Worm (Caenorhabditis elegans): ENCODE measurements around the gene C35D10.8.

DNA sequence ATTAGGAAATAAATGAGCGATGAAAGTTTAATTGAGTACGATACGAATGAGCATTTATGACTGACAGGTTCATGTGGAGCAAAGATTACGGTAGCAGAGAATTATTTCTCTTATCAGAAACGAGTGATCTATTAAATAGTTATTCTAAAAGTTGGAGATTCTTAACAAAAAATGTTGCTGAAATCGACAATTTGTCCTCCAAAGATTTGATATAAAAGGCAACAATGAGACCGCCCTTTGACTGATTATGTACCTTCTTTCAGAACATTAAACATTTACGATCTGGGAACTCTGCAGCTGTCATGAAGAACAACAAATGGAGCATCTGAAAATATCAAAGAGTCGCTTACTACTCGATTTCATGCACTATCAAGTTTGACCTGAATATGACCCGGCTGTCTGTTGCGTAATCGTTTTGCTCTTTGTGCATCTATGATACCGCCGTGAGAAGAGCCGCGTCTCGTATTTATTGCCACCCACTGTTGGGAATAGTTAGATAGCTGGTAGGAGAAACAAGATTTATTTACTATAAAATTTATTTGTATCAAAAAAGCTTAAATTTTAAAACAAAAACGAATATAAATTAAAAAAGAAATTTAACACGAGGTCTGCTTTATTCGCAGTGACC is 45.4 kb upstream of the C35D10.8 start, which contains the start of gene pal-1:
- no peak for TF ChIP-seq ref-1 (GFP tag; conservative IDR thresholded peaks at IDR 0.05)
- TF ChIP-seq ztf-29 (GFP tag; IDR thresholded peaks at IDR 0.05) = no peak
- no peak for TF ChIP-seq flt-1 (GFP tag; IDR thresholded peaks at IDR 0.05)
- TF ChIP-seq med-1 (GFP tag; optimal IDR thresholded peaks at IDR 0.05; ENCODE audit: insufficient read depth) = no peak
- no peak for TF ChIP-seq tab-1 (GFP tag; IDR thresholded peaks at IDR 0.05)
- TF ChIP-seq T22C8.4 (GFP tag; IDR thresholded peaks at IDR 0.05) = no peak

All from whole organism, midembryonic.